Worm (Caenorhabditis elegans) whole organism, L2 larva: Measurements from ENCODE around the gene srp-3.

Experiments used
- egl-27 ChIP-seq: sonication (generic microtip); optimal IDR thresholded peaks from 3 replicates; lab custom pipeline; 2017; ENCODE audit warnings: missing biosample characterization, missing genetic modification reagents, missing genetic modification characterization
- nhr-12 ChIP-seq: fragments of 150-350 bp; optimal IDR thresholded peaks from 2 replicates; lab custom pipeline; 2014; ENCODE audit warnings: missing biosample characterization, missing genetic modification characterization
- zag-1 ChIP-seq: fragments of 150-350 bp; optimal IDR thresholded peaks from 2 replicates; lab custom pipeline; 2014; ENCODE audit warnings: missing biosample characterization, missing genetic modification characterization
- ztf-1 ChIP-seq: fragments of 200-800 bp; sonication (Bioruptor generic); conservative IDR thresholded peaks from 2 replicates; pipeline ENCODE4 v1.3.6; 2022; ENCODE audit warnings: missing genetic modification characterization, missing compliant biosample characterization

ce11 chrV:1937963-1938362 is 29.3 kb downstream of the srp-3 start, which contains the start of gene glb-25:
- no peak for TF ChIP-seq zag-1 (tag; lab: Kevin White, UChicago)
- TF ChIP-seq egl-27 (tag; lab: Kevin White, UChicago) = no peak
- no peak for TF ChIP-seq ztf-1 (GFP tag; lab: Robert Waterston, UW)
- TF ChIP-seq nhr-12 = no peak
